Worm (Caenorhabditis elegans): ENCODE data around the gene sfxn-1.4.

DNA sequence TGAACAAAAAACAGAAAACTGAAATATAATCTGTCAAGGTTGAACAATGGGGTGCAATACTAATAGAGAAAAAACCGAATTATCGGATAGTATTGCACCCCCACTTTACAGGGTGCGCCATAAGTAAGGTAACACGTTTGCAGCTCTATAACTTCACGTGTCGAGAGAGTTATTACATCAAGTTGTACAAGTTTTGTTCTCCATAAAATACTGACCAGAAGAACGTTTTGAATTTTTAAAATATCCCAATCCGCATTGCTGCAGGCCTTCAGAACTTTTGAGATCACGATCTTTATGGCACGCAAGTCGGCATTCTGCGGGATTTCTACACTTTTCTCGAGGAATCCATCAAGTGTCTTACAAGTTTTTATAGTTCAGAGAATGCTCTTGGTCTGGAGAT lies 43.2 kb downstream of the sfxn-1.4 start:
- TF ChIP-seq nhr-90 (tag; optimal IDR thresholded peaks at IDR 0.05), result no peak
- no peak for TF ChIP-seq lin-35 (GFP tag; optimal IDR thresholded peaks at IDR 0.05)
- no peak for TF ChIP-seq ets-4 (GFP tag; optimal IDR thresholded peaks at IDR 0.05)
- TF ChIP-seq K12H6.12 (tag; optimal IDR thresholded peaks at IDR 0.05), result no peak
- TF ChIP-seq nhr-27 (tag; optimal IDR thresholded peaks at IDR 0.05), result no peak
- no peak for TF ChIP-seq attf-6 (GFP tag; IDR thresholded peaks at IDR 0.05)
- no peak for TF ChIP-seq ceh-79 (tag; optimal IDR thresholded peaks at IDR 0.05)
- TF ChIP-seq C06A6.2 (GFP tag; conservative IDR thresholded peaks at IDR 0.05), result no peak
- no peak for TF ChIP-seq rec-8 (tag; optimal IDR thresholded peaks at IDR 0.05)

Data from whole organism, young adult.